Fruit fly (Drosophila melanogaster) whole organism, embryonic: ENCODE data around the gene Ugt316A1.
A peak's percentile ranks its signal among the peaks of the same experiment; 100 is the strongest.

ENCODE experiments used
- Atf3 ChIP-seq: fragments of 200-800 bp; sonication (Bioruptor generic); optimal IDR thresholded peaks from 3 replicates; lab custom pipeline; 2016; ENCODE audit warnings: missing biosample characterization, missing genetic modification characterization
- Awh ChIP-seq: fragments of 200-800 bp; sonication (Bioruptor generic); IDR thresholded peaks from 2 replicates; pipeline ENCODE4, ENCODE4 v1.3.6; 2022; ENCODE audit warnings: missing biosample characterization, missing genetic modification characterization
- B-H2 ChIP-seq: fragments of 200-800 bp; sonication (Bioruptor generic); optimal IDR thresholded peaks from 2 replicates; lab custom pipeline; 2018; ENCODE audit warnings: missing biosample characterization, mild to moderate bottlenecking, missing genetic modification characterization
- CG10209 ChIP-seq: fragments of 200-800 bp; sonication (Bioruptor generic); optimal IDR thresholded peaks from 3 replicates; lab custom pipeline; 2017; ENCODE audit warnings: missing biosample characterization, mild to moderate bottlenecking, missing genetic modification characterization, missing genetic modification reagents
- CG10959 ChIP-seq: fragments of 200-800 bp; sonication (Bioruptor generic); IDR thresholded peaks from 2 replicates; pipeline ENCODE4 v1.3.6; 2022; ENCODE audit warnings: missing biosample characterization, missing genetic modification characterization
- CG12391 ChIP-seq: fragments of 200-800 bp; sonication (Bioruptor generic); optimal IDR thresholded peaks from 3 replicates; lab custom pipeline; 2018; ENCODE audit warnings: missing biosample characterization, mild to moderate bottlenecking, missing genetic modification characterization, moderate library complexity
- CG12744 ChIP-seq: fragments of 200-800 bp; sonication (Bioruptor generic); optimal IDR thresholded peaks from 2 replicates; lab custom pipeline; 2016; ENCODE audit warnings: missing biosample characterization, missing genetic modification characterization
- CG13894 ChIP-seq: fragments of 200-800 bp; sonication (Bioruptor generic); optimal IDR thresholded peaks from 3 replicates; lab custom pipeline; 2018; ENCODE audit warnings: missing biosample characterization, mild to moderate bottlenecking, missing genetic modification characterization, moderate library complexity
- CG1647 ChIP-seq: fragments of 200-800 bp; sonication (Bioruptor generic); optimal IDR thresholded peaks from 3 replicates; lab custom pipeline; 2016; ENCODE audit warnings: missing biosample characterization, missing genetic modification characterization
- CG17568 ChIP-seq: fragments of 200-800 bp; sonication (Bioruptor generic); optimal IDR thresholded peaks from 2 replicates; lab custom pipeline; 2018; ENCODE audit warnings: missing biosample characterization, mild to moderate bottlenecking, missing genetic modification characterization, moderate library complexity
- CG18476 ChIP-seq: fragments of 200-800 bp; sonication (Bioruptor generic); optimal IDR thresholded peaks from 2 replicates; lab custom pipeline; 2016; ENCODE audit warnings: missing biosample characterization, mild to moderate bottlenecking, missing genetic modification characterization
- CG32772 ChIP-seq: fragments of 200-800 bp; sonication (Bioruptor generic); IDR thresholded peaks from 2 replicates; pipeline ENCODE4 v1.3.6; 2022; ENCODE audit warnings: missing biosample characterization, missing genetic modification characterization
- CG33557 ChIP-seq: fragments of 200-800 bp; sonication (Bioruptor generic); optimal IDR thresholded peaks from 2 replicates; lab custom pipeline; 2019; ENCODE audit warnings: missing biosample characterization, mild to moderate bottlenecking, missing genetic modification characterization, moderate library complexity
- CG34422 ChIP-seq: fragments of 200-800 bp; sonication (Bioruptor generic); IDR thresholded peaks from 3 replicates; pipeline ENCODE4 v1.3.6; 2022; ENCODE audit warnings: missing biosample characterization, missing genetic modification characterization
- CG3726 ChIP-seq: fragments of 200-800 bp; sonication (Bioruptor generic); IDR thresholded peaks from 3 replicates; pipeline ENCODE4, ENCODE4 v1.3.6; 2022; ENCODE audit warnings: missing biosample characterization, missing genetic modification characterization
- CG43689 ChIP-seq: fragments of 200-800 bp; sonication (Bioruptor generic); IDR thresholded peaks from 2 replicates; pipeline ENCODE4 v1.3.6; 2022; ENCODE audit warnings: missing biosample characterization, missing genetic modification characterization
- CG4707 ChIP-seq: fragments of 200-800 bp; sonication (Bioruptor generic); optimal IDR thresholded peaks from 2 replicates; lab custom pipeline; 2018; ENCODE audit warnings: missing biosample characterization, mild to moderate bottlenecking, missing genetic modification characterization, moderate library complexity
- CG4730 ChIP-seq: fragments of 200-800 bp; sonication (Bioruptor generic); IDR thresholded peaks from 2 replicates; pipeline ENCODE4 v1.3.6; 2022; ENCODE audit warnings: missing biosample characterization, missing genetic modification characterization
- CG6765 ChIP-seq: fragments of 200-800 bp; sonication (Bioruptor generic); optimal IDR thresholded peaks from 3 replicates; lab custom pipeline; 2017; ENCODE audit warnings: missing biosample characterization, mild to moderate bottlenecking, missing genetic modification characterization
- CG7556 ChIP-seq: fragments of 200-800 bp; sonication (Bioruptor generic); optimal IDR thresholded peaks from 2 replicates; lab custom pipeline; 2017; ENCODE audit warnings: missing biosample characterization, mild to moderate bottlenecking, missing genetic modification characterization
- CG7963 ChIP-seq: fragments of 200-800 bp; sonication (Bioruptor generic); IDR thresholded peaks from 3 replicates; pipeline ENCODE4 v1.3.6; 2022; ENCODE audit warnings: missing biosample characterization, missing genetic modification characterization; ENCODE audit not compliant: partially characterized antibody
- CG8281 ChIP-seq: fragments of 200-800 bp; sonication (Bioruptor generic); optimal IDR thresholded peaks from 2 replicates; lab custom pipeline; 2018; ENCODE audit warnings: missing biosample characterization, mild to moderate bottlenecking, missing genetic modification characterization, moderate library complexity
- CG8924 ChIP-seq: fragments of 200-800 bp; optimal IDR thresholded peaks from 3 replicates; lab custom pipeline; 2019; ENCODE audit warnings: missing biosample characterization, mild to moderate bottlenecking, missing genetic modification characterization, moderate library complexity
- Dip2 ChIP-seq: fragments of 200-800 bp; sonication (Bioruptor generic); IDR thresholded peaks from 2 replicates; pipeline ENCODE4 v1.3.6; 2022; ENCODE audit warnings: missing biosample characterization, missing genetic modification characterization
- Gug ChIP-seq: fragments of 200-800 bp; sonication (Bioruptor generic); IDR thresholded peaks from 4 replicates; pipeline ENCODE4 v1.3.6; 2022; ENCODE audit warnings: missing biosample characterization, missing genetic modification characterization
- HLHmδ ChIP-seq: fragments of 200-800 bp; sonication (Bioruptor generic); optimal IDR thresholded peaks from 2 replicates; lab custom pipeline; 2018; ENCODE audit warnings: missing biosample characterization, mild to moderate bottlenecking, missing genetic modification characterization, moderate library complexity
- Hsf ChIP-seq: fragments of 200-800 bp; sonication (Bioruptor generic); optimal IDR thresholded peaks from 3 replicates; lab custom pipeline; 2016; ENCODE audit warnings: missing biosample characterization, missing genetic modification characterization
- Lpt ChIP-seq: fragments of >200 bp; optimal IDR thresholded peaks from 2 replicates; lab custom pipeline; 2018; ENCODE audit warnings: missing biosample characterization, missing genetic modification characterization
- Nf-YA ChIP-seq: fragments of 200-800 bp; sonication (Bioruptor generic); IDR thresholded peaks from 2 replicates; pipeline ENCODE4 v1.3.6; 2022; ENCODE audit warnings: missing biosample characterization, missing genetic modification characterization
- Nf-YB ChIP-seq: fragments of 200-800 bp; sonication (Bioruptor generic); optimal IDR thresholded peaks from 3 replicates; lab custom pipeline; 2019; ENCODE audit warnings: missing biosample characterization, mild to moderate bottlenecking, missing genetic modification characterization, moderate library complexity
- PHDP ChIP-seq: fragments of 200-800 bp; sonication (Bioruptor generic); optimal IDR thresholded peaks from 3 replicates; lab custom pipeline; 2018; ENCODE audit warnings: missing biosample characterization, mild to moderate bottlenecking, missing genetic modification characterization, moderate library complexity
- Ptx1 ChIP-seq: fragments of 200-800 bp; sonication (Bioruptor generic); IDR thresholded peaks from 2 replicates; pipeline ENCODE4 v1.3.6; 2022; ENCODE audit warnings: missing biosample characterization, missing genetic modification characterization
- Scr ChIP-seq: fragments of 200-800 bp; sonication (Bioruptor generic); IDR thresholded peaks from 2 replicates; pipeline ENCODE4 v1.3.6; 2022; ENCODE audit warnings: missing biosample characterization, missing genetic modification characterization; ENCODE audit not compliant: partially characterized antibody
- Spps ChIP-seq: fragments of 200-800 bp; sonication (Bioruptor generic); optimal IDR thresholded peaks from 2 replicates; lab custom pipeline; 2018; ENCODE audit warnings: missing biosample characterization, mild to moderate bottlenecking, missing genetic modification characterization
- YL-1 ChIP-seq: fragments of 200-800 bp; sonication (Bioruptor generic); optimal IDR thresholded peaks from 3 replicates; lab custom pipeline; 2017; ENCODE audit warnings: missing biosample characterization, mild to moderate bottlenecking, missing genetic modification characterization
- amos ChIP-seq: fragments of 200-800 bp; sonication (Bioruptor generic); IDR thresholded peaks from 2 replicates; pipeline ENCODE4 v1.3.6; 2022; ENCODE audit warnings: missing biosample characterization, missing genetic modification characterization; ENCODE audit not compliant: partially characterized antibody
- chinmo ChIP-seq: fragments of 200-800 bp; sonication (Bioruptor generic); IDR thresholded peaks from 4 replicates; pipeline ENCODE4 v1.3.6; 2022; ENCODE audit warnings: missing biosample characterization, missing genetic modification characterization; ENCODE audit not compliant: partially characterized antibody
- crc ChIP-seq: fragments of 200-800 bp; sonication (Bioruptor generic); optimal IDR thresholded peaks from 2 replicates; lab custom pipeline; 2016; ENCODE audit warnings: missing biosample characterization, missing genetic modification characterization
- dan ChIP-seq: fragments of 200-800 bp; sonication (Bioruptor generic); IDR thresholded peaks from 2 replicates; pipeline ENCODE4 v1.3.6; 2022; ENCODE audit warnings: missing biosample characterization, missing genetic modification characterization
- en ChIP-seq: fragments of 200-800 bp; sonication (Bioruptor generic); optimal IDR thresholded peaks from 2 replicates; lab custom pipeline; 2016; ENCODE audit warnings: missing biosample characterization, missing genetic modification characterization
- ewg ChIP-seq: fragments of 200-800 bp; sonication (Bioruptor generic); optimal IDR thresholded peaks from 3 replicates; lab custom pipeline; 2017; ENCODE audit warnings: mild to moderate bottlenecking, missing biosample characterization, missing genetic modification reagents, missing genetic modification characterization
- kni ChIP-seq: fragments of 200-800 bp; sonication (Bioruptor generic); optimal IDR thresholded peaks from 3 replicates; lab custom pipeline; 2017; ENCODE audit warnings: mild to moderate bottlenecking, missing biosample characterization, missing genetic modification reagents, missing genetic modification characterization
- lab ChIP-seq: fragments of 200-800 bp; sonication (Bioruptor generic); optimal IDR thresholded peaks from 3 replicates; lab custom pipeline; 2017; ENCODE audit warnings: missing biosample characterization, missing genetic modification characterization, mild to moderate bottlenecking, moderate library complexity, missing genetic modification reagents
- oc ChIP-seq: fragments of 200-800 bp; sonication (Bioruptor generic); optimal IDR thresholded peaks from 2 replicates; lab custom pipeline; 2018; ENCODE audit warnings: missing biosample characterization, mild to moderate bottlenecking, missing genetic modification characterization, moderate library complexity
- odd ChIP-seq: fragments of 200-800 bp; sonication (Bioruptor generic); optimal IDR thresholded peaks from 2 replicates; lab custom pipeline; 2017; ENCODE audit warnings: missing biosample characterization, mild to moderate bottlenecking, missing genetic modification characterization
- phol ChIP-seq: fragments of 200-800 bp; sonication (Bioruptor generic); optimal IDR thresholded peaks from 3 replicates; lab custom pipeline; 2018; ENCODE audit warnings: missing biosample characterization, mild to moderate bottlenecking, missing genetic modification characterization, moderate library complexity
- psq ChIP-seq: fragments of 200-800 bp; sonication (Bioruptor generic); optimal IDR thresholded peaks from 2 replicates; lab custom pipeline; 2017; ENCODE audit warnings: missing biosample characterization, missing genetic modification characterization
- pum ChIP-seq: fragments of 200-800 bp; sonication (Bioruptor generic); optimal IDR thresholded peaks from 2 replicates; lab custom pipeline; 2016; ENCODE audit warnings: missing biosample characterization, missing genetic modification characterization
- unpg ChIP-seq: fragments of 200-800 bp; sonication (Bioruptor generic); optimal IDR thresholded peaks from 3 replicates; lab custom pipeline; 2018; ENCODE audit warnings: missing biosample characterization, mild to moderate bottlenecking, missing genetic modification characterization, moderate library complexity
- vnd ChIP-seq: fragments of 200-800 bp; sonication (Bioruptor generic); IDR thresholded peaks from 3 replicates; pipeline ENCODE4 v1.3.6; 2022; ENCODE audit warnings: missing biosample characterization, missing genetic modification characterization; ENCODE audit not compliant: partially characterized antibody
- zf30C ChIP-seq: fragments of 200-800 bp; sonication (Bioruptor generic); optimal IDR thresholded peaks from 3 replicates; lab custom pipeline; 2018; ENCODE audit warnings: missing biosample characterization, mild to moderate bottlenecking, missing genetic modification characterization

Ugt316A1 gene

dm6 chr3L:19056857-19057324 is 5.7 kb downstream of the Ugt316A1 start (continued):
- TF ChIP-seq CG7963 (GFP tag; lab: Robert Waterston, UW): no peak
- TF ChIP-seq CG4707 (GFP tag; lab: Kevin White, UChicago): no peak
- no peak for TF ChIP-seq crc (GFP tag; lab: Kevin White, UChicago)
- TF ChIP-seq PHDP (tag; lab: Kevin White, UChicago): peak; percentile 27
- no peak for TF ChIP-seq CG18476 (GFP tag; lab: Kevin White, UChicago)
- TF ChIP-seq Spps (tag; lab: Kevin White, UChicago): peak; percentile 17
- TF ChIP-seq Ptx1 (GFP tag; lab: Robert Waterston, UW): peak; percentile 51; the same call in 1 of the 2 replicates
- no peak for TF ChIP-seq B-H2 (GFP tag; lab: Kevin White, UChicago)
- TF ChIP-seq en (GFP tag; lab: Kevin White, UChicago): no peak
- no peak for TF ChIP-seq chinmo (GFP tag; lab: Robert Waterston, UW)
- no peak for TF ChIP-seq Awh (GFP tag; lab: Robert Waterston, UW)
- TF ChIP-seq CG43689 (GFP tag; lab: Robert Waterston, UW): no peak
- TF ChIP-seq odd (GFP tag; lab: Kevin White, UChicago): no peak
- peak; percentile 63 for TF ChIP-seq oc
- TF ChIP-seq CG33557 (GFP tag; lab: Kevin White, UChicago): peak; percentile 22
- TF ChIP-seq CG8924 (tag; lab: Kevin White, UChicago): peak; percentile 32
- no peak for TF ChIP-seq Gug
- TF ChIP-seq amos (GFP tag; lab: Robert Waterston, UW): no peak
- TF ChIP-seq CG34422 (GFP tag; lab: Robert Waterston, UW): no peak
- TF ChIP-seq CG12391 (tag; lab: Kevin White, UChicago): peak; percentile 66
- TF ChIP-seq kni (GFP tag; lab: Kevin White, UChicago): no peak
- no peak for TF ChIP-seq Scr (GFP tag; lab: Robert Waterston, UW)
- TF ChIP-seq CG1647 (GFP tag; lab: Kevin White, UChicago): no peak
- TF ChIP-seq phol (tag; lab: Kevin White, UChicago): peak; percentile 21
- no peak for TF ChIP-seq CG8281
- TF ChIP-seq CG17568 (GFP tag; lab: Kevin White, UChicago): no peak
- TF ChIP-seq CG6765 (GFP tag; lab: Kevin White, UChicago): no peak
- peak; percentile 39 for TF ChIP-seq unpg (GFP tag; lab: Kevin White, UChicago)
- TF ChIP-seq Hsf (GFP tag; lab: Kevin White, UChicago): no peak
- TF ChIP-seq CG4730 (GFP tag; lab: Robert Waterston, UW): no peak
- no peak for TF ChIP-seq Atf3 (GFP tag; lab: Kevin White, UChicago)
- TF ChIP-seq Lpt: no peak
- TF ChIP-seq dan: no peak
- TF ChIP-seq CG3726: no peak
- peak; percentile 24 for TF ChIP-seq CG7556 (GFP tag; lab: Kevin White, UChicago)
- TF ChIP-seq YL-1: no peak
- TF ChIP-seq HLHmδ: no peak
- peak; percentile 38 for TF ChIP-seq zf30C
- no peak for TF ChIP-seq vnd (GFP tag; lab: Robert Waterston, UW)
- no peak for TF ChIP-seq CG13894
- no peak for TF ChIP-seq psq (GFP tag; lab: Kevin White, UChicago)
- peak; percentile 13 for TF ChIP-seq ewg (GFP tag; lab: Kevin White, UChicago)
- TF ChIP-seq CG12744 (GFP tag; lab: Kevin White, UChicago): no peak
- TF ChIP-seq Dip2 (GFP tag; lab: Robert Waterston, UW): no peak
- TF ChIP-seq Nf-YA: no peak
- no peak for TF ChIP-seq pum (GFP tag; lab: Kevin White, UChicago)
- TF ChIP-seq lab (GFP tag; lab: Kevin White, UChicago): no peak
- peak; percentile 1 for TF ChIP-seq Nf-YB (GFP tag; lab: Kevin White, UChicago)
- TF ChIP-seq CG10209 (GFP tag; lab: Kevin White, UChicago): no peak
- no peak for TF ChIP-seq CG32772 (GFP tag; lab: Robert Waterston, UW)
- no peak for TF ChIP-seq CG10959
